Worm (Caenorhabditis elegans): ENCODE results near the gene T09A12.8.
A peak's percentile ranks its signal among the peaks of the same experiment; 100 is the strongest.

The T09A12.8 gene

DNA sequence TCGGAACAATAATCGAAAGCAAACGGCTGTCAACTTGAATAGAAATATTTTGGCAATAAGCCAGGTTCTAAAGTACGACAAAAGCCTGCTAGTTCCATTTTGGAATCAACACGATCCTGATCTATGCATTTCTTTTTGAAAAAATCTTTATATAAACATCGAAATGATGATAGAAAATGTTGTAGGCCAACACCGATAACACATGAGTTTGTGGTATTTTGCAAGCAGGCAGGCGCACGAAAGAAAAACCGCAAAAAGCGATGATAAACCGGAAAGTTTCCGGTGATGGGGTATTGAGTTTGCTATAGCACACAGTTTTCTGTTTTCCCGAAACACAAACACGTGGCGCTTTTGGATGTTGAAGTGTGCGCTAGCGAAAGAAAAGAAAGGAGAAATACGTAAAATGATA lies 9.4 kb downstream of the T09A12.8 start:
- TF ChIP-seq sma-9 (GFP tag; optimal IDR thresholded peaks at IDR 0.05), result peak; percentile 14
- no peak for TF ChIP-seq sma-9 (tag; optimal IDR thresholded peaks at IDR 0.05)
- TF ChIP-seq ztf-1 (GFP tag; conservative IDR thresholded peaks at IDR 0.05), result no peak
- peak; percentile 44 for TF ChIP-seq crh-2 (tag; optimal IDR thresholded peaks at IDR 0.05)
- TF ChIP-seq egl-27 (tag; optimal IDR thresholded peaks at IDR 0.05), result peak; percentile 6
- no peak for TF ChIP-seq Y55F3AM.14 (GFP tag; optimal IDR thresholded peaks at IDR 0.05)
- TF ChIP-seq nhr-129 (tag; optimal IDR thresholded peaks at IDR 0.05), result peak; percentile 20
- TF ChIP-seq fos-1 (tag; optimal IDR thresholded peaks at IDR 0.05), result peak; percentile 57
- no peak for TF ChIP-seq nhr-77 (tag; optimal IDR thresholded peaks at IDR 0.05)
- no peak for TF ChIP-seq lin-13 (GFP tag; optimal IDR thresholded peaks at IDR 0.05)

DNA sequence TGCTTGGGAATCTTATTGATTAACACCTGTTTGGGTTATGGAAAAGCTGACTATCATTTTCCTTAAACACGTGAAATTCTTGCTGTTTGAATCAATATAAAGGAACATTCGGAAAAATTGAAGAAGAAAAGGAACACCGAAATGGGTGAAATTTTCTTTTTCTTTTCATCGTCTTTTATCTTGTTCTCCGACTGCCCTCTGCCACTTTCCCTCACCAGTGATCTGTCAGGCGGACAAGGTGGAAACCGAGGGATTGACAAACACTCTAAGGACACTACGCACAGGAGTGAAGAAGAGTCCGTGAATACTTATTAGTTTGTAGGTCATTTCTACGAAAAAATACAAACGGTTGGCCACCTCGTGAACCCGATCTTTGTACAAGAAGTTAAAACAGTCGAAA lies 10.2 kb downstream of the T09A12.8 start:
- TF ChIP-seq unc-39 (tag; optimal IDR thresholded peaks at IDR 0.05) (no peak), blmp-1 (tag; optimal IDR thresholded peaks at IDR 0.05; ENCODE audit: insufficient read depth) (peak; percentile 42), crh-2 (tag; optimal IDR thresholded peaks at IDR 0.05) (no peak), zag-1 (tag; optimal IDR thresholded peaks at IDR 0.05) (no peak)

DNA sequence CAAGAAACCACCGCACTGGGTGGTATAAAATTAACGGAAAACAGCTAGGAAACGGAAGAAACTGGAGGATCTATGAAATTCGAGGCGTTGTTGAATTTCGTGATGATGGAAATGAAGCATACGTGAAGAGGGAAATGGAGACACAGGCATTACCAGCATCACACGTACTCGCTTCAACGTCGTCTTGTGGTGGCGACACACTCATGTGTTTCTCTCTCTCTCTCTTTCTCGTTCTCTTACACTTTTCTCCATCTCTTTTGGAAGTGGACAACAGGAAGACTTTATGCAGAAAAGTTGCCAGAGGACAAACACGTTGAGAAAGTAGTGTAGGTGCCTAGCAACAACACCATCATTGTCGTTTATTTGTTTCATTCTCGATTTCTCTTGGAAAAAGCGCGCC lies 11.1 kb downstream of the T09A12.8 start:
- peak; percentile 57 for TF ChIP-seq C34F6.9 (tag; optimal IDR thresholded peaks at IDR 0.05)
- TF ChIP-seq unc-55 (GFP tag; optimal IDR thresholded peaks at IDR 0.05), result peak; percentile 73
- TF ChIP-seq ztf-11 (tag; optimal IDR thresholded peaks at IDR 0.05), result no peak
- TF ChIP-seq lsy-2 (tag; optimal IDR thresholded peaks at IDR 0.05), result peak in 1 of 2 experiments; percentile 47
- no peak for TF ChIP-seq lin-39 (tag; optimal IDR thresholded peaks at IDR 0.05)
- TF ChIP-seq nhr-237 (tag; optimal IDR thresholded peaks at IDR 0.05), result no peak
- peak; percentile 55 for TF ChIP-seq lin-11 (tag; optimal IDR thresholded peaks at IDR 0.05)
- no peak for TF ChIP-seq nhr-12 (tag; optimal IDR thresholded peaks at IDR 0.05)
- TF ChIP-seq fos-1 (tag; optimal IDR thresholded peaks at IDR 0.05), result peak; percentile 25
- TF ChIP-seq crh-2 (tag; optimal IDR thresholded peaks at IDR 0.05), result peak; percentile 33
- TF ChIP-seq blmp-1 (tag; optimal IDR thresholded peaks at IDR 0.05; ENCODE audit: insufficient read depth), result no peak
- no peak for TF ChIP-seq R02D3.7 (tag; optimal IDR thresholded peaks at IDR 0.05)
- TF ChIP-seq Y55F3AM.14 (GFP tag; optimal IDR thresholded peaks at IDR 0.05), result no peak
- TF ChIP-seq nhr-129 (tag; optimal IDR thresholded peaks at IDR 0.05), result peak; percentile 80
- no peak for TF ChIP-seq nhr-77 (tag; optimal IDR thresholded peaks at IDR 0.05)
- TF ChIP-seq mbf-1 (tag; optimal IDR thresholded peaks at IDR 0.05), result no peak

DNA sequence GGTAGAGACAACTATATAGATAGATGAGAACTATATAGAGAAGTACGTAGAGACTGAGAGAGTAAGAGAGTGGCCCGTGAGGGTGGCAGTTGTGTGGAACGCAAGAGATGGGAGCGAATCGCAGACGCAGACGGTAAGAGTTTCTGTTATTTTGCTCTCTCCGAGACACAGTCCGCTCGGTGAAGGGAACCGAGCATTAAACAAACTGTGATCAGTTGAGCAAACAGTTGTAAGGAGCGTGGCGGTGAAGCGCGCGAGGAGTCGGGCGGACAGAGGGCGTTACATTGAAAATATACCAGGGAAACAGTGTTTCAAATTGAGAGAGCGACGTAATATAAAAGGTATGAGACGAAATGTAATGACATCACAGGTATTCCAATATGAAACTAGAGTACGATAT lies 14.0 kb downstream of the T09A12.8 start:
- peak; percentile 50 for TF ChIP-seq sma-3 (GFP tag; optimal IDR thresholded peaks at IDR 0.05)
- TF ChIP-seq sem-4 (tag; optimal IDR thresholded peaks at IDR 0.05), result no peak
- TF ChIP-seq mdl-1 (tag; optimal IDR thresholded peaks at IDR 0.05), result peak in 1 of 2 experiments; percentile 37
- peak; percentile 11 for TF ChIP-seq egl-27 (tag; optimal IDR thresholded peaks at IDR 0.05)
- no peak for TF ChIP-seq nhr-12 (tag; optimal IDR thresholded peaks at IDR 0.05)
- TF ChIP-seq nhr-25 (tag; optimal IDR thresholded peaks at IDR 0.05), result peak; percentile 2
- TF ChIP-seq nhr-129 (tag; optimal IDR thresholded peaks at IDR 0.05), result peak; percentile 52
- TF ChIP-seq fos-1 (tag; optimal IDR thresholded peaks at IDR 0.05), result peak; percentile 4
- TF ChIP-seq Y55F3AM.14 (GFP tag; optimal IDR thresholded peaks at IDR 0.05), result no peak
- TF ChIP-seq crh-2 (tag; optimal IDR thresholded peaks at IDR 0.05), result peak; percentile 29
- TF ChIP-seq C34F6.9 (tag; optimal IDR thresholded peaks at IDR 0.05), result peak; percentile 20
- TF ChIP-seq lsy-2 (tag; optimal IDR thresholded peaks at IDR 0.05), result peak in 1 of 2 experiments; percentile 29
- no peak for TF ChIP-seq unc-55 (GFP tag; optimal IDR thresholded peaks at IDR 0.05)
- no peak for TF ChIP-seq blmp-1 (tag; optimal IDR thresholded peaks at IDR 0.05; ENCODE audit: insufficient read depth)
- TF ChIP-seq F13H6.1 (tag; optimal IDR thresholded peaks at IDR 0.05), result peak; percentile 91
- TF ChIP-seq sma-9 (GFP tag; optimal IDR thresholded peaks at IDR 0.05), result peak; percentile 80
- TF ChIP-seq sma-9 (tag; optimal IDR thresholded peaks at IDR 0.05), result no peak
- peak; percentile 44 for TF ChIP-seq gmeb-1 (tag; optimal IDR thresholded peaks at IDR 0.05)

DNA sequence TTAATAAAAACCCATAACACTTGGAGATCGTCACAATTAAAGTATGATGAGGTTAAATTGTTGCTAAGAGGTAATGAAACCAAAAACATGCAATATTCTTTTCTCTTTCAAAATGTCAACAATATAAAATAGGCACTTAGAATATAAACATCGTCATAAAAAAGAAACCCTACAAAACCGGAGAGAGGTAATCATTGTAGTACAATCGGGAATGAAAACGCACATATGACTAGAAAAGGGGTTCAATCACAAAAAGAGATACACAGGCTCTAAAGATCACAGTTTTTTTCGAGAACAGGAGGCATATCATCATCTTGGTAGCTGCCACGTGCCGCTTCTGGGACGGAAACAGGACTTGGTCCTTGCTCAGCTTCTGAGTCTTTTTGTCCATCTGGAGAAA lies 17.0 kb downstream of the T09A12.8 start:
- TF ChIP-seq unc-39 (tag; optimal IDR thresholded peaks at IDR 0.05), result no peak
- TF ChIP-seq crh-2 (tag; optimal IDR thresholded peaks at IDR 0.05), result no peak
- TF ChIP-seq mbf-1 (tag; optimal IDR thresholded peaks at IDR 0.05), result no peak
- TF ChIP-seq nhr-21 (tag; optimal IDR thresholded peaks at IDR 0.05), result no peak
- no peak for TF ChIP-seq blmp-1 (tag; optimal IDR thresholded peaks at IDR 0.05; ENCODE audit: insufficient read depth)
- TF ChIP-seq nhr-12 (tag; optimal IDR thresholded peaks at IDR 0.05), result no peak
- no peak for TF ChIP-seq nhr-10 (tag; optimal IDR thresholded peaks at IDR 0.05)
- TF ChIP-seq Y55F3AM.14 (GFP tag; optimal IDR thresholded peaks at IDR 0.05), result no peak
- no peak for TF ChIP-seq lsy-2 (tag; optimal IDR thresholded peaks at IDR 0.05)
- no peak for TF ChIP-seq ztf-11 (tag; optimal IDR thresholded peaks at IDR 0.05)
- no peak for TF ChIP-seq nhr-77 (tag; optimal IDR thresholded peaks at IDR 0.05)
- TF ChIP-seq F13H6.1 (tag; optimal IDR thresholded peaks at IDR 0.05), result no peak
- TF ChIP-seq zag-1 (tag; optimal IDR thresholded peaks at IDR 0.05), result no peak
- TF ChIP-seq ama-1 (optimal IDR thresholded peaks at IDR 0.05), result no peak
- no peak for TF ChIP-seq sma-9 (GFP tag; optimal IDR thresholded peaks at IDR 0.05)
- no peak for TF ChIP-seq sma-9 (tag; optimal IDR thresholded peaks at IDR 0.05)
- TF ChIP-seq ceh-82 (tag; optimal IDR thresholded peaks at IDR 0.05), result no peak
- no peak for TF ChIP-seq aly-2 (tag; optimal IDR thresholded peaks at IDR 0.05)
- no peak for TF ChIP-seq fos-1 (tag; optimal IDR thresholded peaks at IDR 0.05)
- TF ChIP-seq lin-39 (tag; optimal IDR thresholded peaks at IDR 0.05), result no peak

All from whole organism, L2 larva.